Fruit fly (Drosophila melanogaster) Kc167 (cell line): ENCODE data around the gene CG42535.

ENCODE experiments used
- Sin3A ChIP-seq: fragments of >200 bp; optimal IDR thresholded peaks from 2 replicates; lab custom pipeline; 2018; ENCODE audit warnings: missing external identifiers
- h ChIP-seq: fragments of >200 bp; optimal IDR thresholded peaks from 3 replicates; lab custom pipeline; 2018; ENCODE audit warnings: missing external identifiers
- psq ChIP-seq: fragments of >200 bp; optimal IDR thresholded peaks from 2 replicates; lab custom pipeline; 2017; ENCODE audit warnings: missing external identifiers

- TF ChIP-seq psq (no peak), h (no peak), Sin3A (lab: Kevin White, UChicago) (no peak)
These were observed 7.3 kb downstream of the CG42535 start, which contains the start of gene CG42521 for dm6 chr3L:10623476-10623875.
